Fruit fly (Drosophila melanogaster) whole organism, embryonic: ENCODE data around the gene CG10165.

Experiments
- Blimp-1 ChIP-seq: fragments of 200-800 bp; sonication (Bioruptor generic); optimal IDR thresholded peaks from 3 replicates; lab custom pipeline; 2018; ENCODE audit warnings: missing biosample characterization, missing genetic modification characterization, mild to moderate bottlenecking, moderate library complexity, missing genetic modification reagents
- CG10147 ChIP-seq: fragments of 200-800 bp; sonication (Bioruptor generic); optimal IDR thresholded peaks from 2 replicates; lab custom pipeline; 2019; ENCODE audit warnings: missing biosample characterization, mild to moderate bottlenecking, missing genetic modification characterization, moderate library complexity
- CG11696 ChIP-seq: fragments of 200-800 bp; sonication (Bioruptor generic); IDR thresholded peaks from 2 replicates; pipeline ENCODE4 v1.3.6; 2022; ENCODE audit warnings: missing biosample characterization, missing genetic modification characterization
- CG11723 ChIP-seq: fragments of 200-800 bp; sonication (Bioruptor generic); optimal IDR thresholded peaks from 2 replicates; lab custom pipeline; 2017; ENCODE audit warnings: missing biosample characterization, mild to moderate bottlenecking, missing genetic modification characterization
- CG15269 ChIP-seq: fragments of 200-800 bp; sonication (Bioruptor generic); optimal IDR thresholded peaks from 2 replicates; lab custom pipeline; 2018; ENCODE audit warnings: missing biosample characterization, mild to moderate bottlenecking, missing genetic modification characterization, moderate library complexity
- CG15514 ChIP-seq: fragments of 200-800 bp; sonication (Bioruptor generic); optimal IDR thresholded peaks from 3 replicates; lab custom pipeline; 2017; ENCODE audit warnings: missing biosample characterization, missing genetic modification characterization, mild to moderate bottlenecking, moderate library complexity, missing genetic modification reagents
- CG17802 ChIP-seq: fragments of 200-800 bp; sonication (Bioruptor generic); optimal IDR thresholded peaks from 2 replicates; lab custom pipeline; 2018; ENCODE audit warnings: missing biosample characterization, mild to moderate bottlenecking, missing genetic modification characterization, moderate library complexity
- CG2199 ChIP-seq: fragments of 200-800 bp; sonication (Bioruptor generic); IDR thresholded peaks from 3 replicates; pipeline ENCODE4 v1.3.6; 2022; ENCODE audit warnings: missing biosample characterization, missing genetic modification characterization
- CG30403 ChIP-seq: fragments of 200-800 bp; sonication (Bioruptor generic); optimal IDR thresholded peaks from 3 replicates; lab custom pipeline; 2016; ENCODE audit warnings: missing biosample characterization, missing genetic modification characterization
- CG31441 ChIP-seq: fragments of 200-800 bp; sonication (Bioruptor generic); IDR thresholded peaks from 2 replicates; pipeline ENCODE4 v1.3.6; 2022; ENCODE audit warnings: missing biosample characterization, missing genetic modification characterization
- CG4820 ChIP-seq: fragments of 200-800 bp; sonication (Bioruptor generic); optimal IDR thresholded peaks from 3 replicates; lab custom pipeline; 2016; ENCODE audit warnings: missing biosample characterization, missing genetic modification characterization
- CG6175 ChIP-seq: fragments of 200-800 bp; sonication (Bioruptor generic); IDR thresholded peaks from 3 replicates; pipeline ENCODE4 v1.3.6; 2022; ENCODE audit warnings: missing biosample characterization, missing genetic modification characterization
- CG6813 ChIP-seq: fragments of 200-800 bp; sonication (Bioruptor generic); optimal IDR thresholded peaks from 2 replicates; lab custom pipeline; 2017; ENCODE audit warnings: missing biosample characterization, missing genetic modification characterization, mild to moderate bottlenecking, moderate library complexity, missing genetic modification reagents
- CG6854 ChIP-seq: fragments of 200-800 bp; sonication (Bioruptor generic); optimal IDR thresholded peaks from 3 replicates; lab custom pipeline; 2017; ENCODE audit warnings: missing biosample characterization, mild to moderate bottlenecking, missing genetic modification characterization
- CG7372 ChIP-seq: fragments of 200-800 bp; sonication (Bioruptor generic); IDR thresholded peaks from 2 replicates; pipeline ENCODE4 v1.3.6; 2022; ENCODE audit warnings: missing biosample characterization, missing genetic modification characterization
- CG8089 ChIP-seq: fragments of 200-800 bp; sonication (Bioruptor generic); optimal IDR thresholded peaks from 3 replicates; lab custom pipeline; 2016; ENCODE audit warnings: missing biosample characterization, missing genetic modification characterization
- CG8290 ChIP-seq, 3 experiments: fragments of 200-800 bp; sonication (Bioruptor generic); optimal IDR thresholded peaks; 2 replicates each; lab custom pipeline; 2016 to 2019; ENCODE audit warnings: missing biosample characterization in 3 of 3, missing genetic modification characterization in 3 of 3, mild to moderate bottlenecking in 2 of 3, moderate library complexity in 1 of 3
- CG8944 ChIP-seq: fragments of 200-800 bp; sonication (Bioruptor generic); optimal IDR thresholded peaks from 3 replicates; lab custom pipeline; 2016; ENCODE audit warnings: missing biosample characterization, missing genetic modification characterization
- Camta ChIP-seq: fragments of 200-800 bp; sonication (Bioruptor generic); optimal IDR thresholded peaks from 2 replicates; lab custom pipeline; 2016; ENCODE audit warnings: missing biosample characterization, missing genetic modification characterization
- E2f2 ChIP-seq: fragments of 200-800 bp; sonication (Bioruptor generic); IDR thresholded peaks from 2 replicates; pipeline ENCODE4 v1.3.6; 2022; ENCODE audit warnings: missing biosample characterization, missing genetic modification characterization
- HmgZ ChIP-seq: fragments of 200-800 bp; sonication (Bioruptor generic); optimal IDR thresholded peaks from 2 replicates; lab custom pipeline; 2018; ENCODE audit warnings: missing biosample characterization, mild to moderate bottlenecking, missing genetic modification characterization
- Hr51 ChIP-seq, 2 experiments: fragments of 200-800 bp; sonication (Bioruptor generic); optimal IDR thresholded peaks; 2 replicates in 1 of 2; 3 replicates in 1 of 2; lab custom pipeline; 2016 to 2018; ENCODE audit warnings: missing biosample characterization in 2 of 2, missing genetic modification characterization in 2 of 2, mild to moderate bottlenecking in 1 of 2, moderate library complexity in 1 of 2
- Lhr ChIP-seq: fragments of 200-800 bp; sonication (Bioruptor generic); optimal IDR thresholded peaks from 3 replicates; lab custom pipeline; 2017; ENCODE audit warnings: mild to moderate bottlenecking, missing biosample characterization, missing genetic modification reagents, missing genetic modification characterization
- Neu2 ChIP-seq: fragments of 200-800 bp; sonication (Bioruptor generic); optimal IDR thresholded peaks from 3 replicates; lab custom pipeline; 2016; ENCODE audit warnings: missing biosample characterization, missing genetic modification characterization, borderline replicate concordance
- Optix ChIP-seq: fragments of 200-800 bp; sonication (Bioruptor generic); IDR thresholded peaks from 3 replicates; pipeline ENCODE4 v1.3.6; 2022; ENCODE audit warnings: missing biosample characterization, missing genetic modification characterization
- Pdp1 ChIP-seq, 2 experiments: fragments of 200-800 bp; sonication (Bioruptor generic); optimal IDR thresholded peaks; 3 replicates each; lab custom pipeline; 2016; ENCODE audit warnings: missing biosample characterization in 2 of 2, missing genetic modification characterization in 2 of 2, mild to moderate bottlenecking in 1 of 2, moderate library complexity in 1 of 2
- Poxn ChIP-seq: fragments of 200-800 bp; sonication (Bioruptor generic); IDR thresholded peaks from 2 replicates; pipeline ENCODE4 v1.3.6; 2022; ENCODE audit warnings: missing biosample characterization, missing genetic modification characterization
- Sin3A ChIP-seq: fragments of >200 bp; optimal IDR thresholded peaks from 2 replicates; lab custom pipeline; 2018
- Sox100B ChIP-seq: fragments of 200-800 bp; sonication (Bioruptor generic); optimal IDR thresholded peaks from 3 replicates; lab custom pipeline; 2018; ENCODE audit warnings: missing biosample characterization, mild to moderate bottlenecking, missing genetic modification characterization
- Xbp1 ChIP-seq: fragments of 200-800 bp; sonication (Bioruptor generic); optimal IDR thresholded peaks from 3 replicates; lab custom pipeline; 2016; ENCODE audit warnings: missing biosample characterization, mild to moderate bottlenecking, missing genetic modification characterization
- aop ChIP-seq: fragments of 200-800 bp; sonication (Bioruptor generic); IDR thresholded peaks from 2 replicates; pipeline ENCODE4 v1.3.6; 2022; ENCODE audit warnings: missing biosample characterization, missing genetic modification characterization
- ara ChIP-seq: fragments of 200-800 bp; sonication (Bioruptor generic); IDR thresholded peaks from 2 replicates; pipeline ENCODE4 v1.3.6; 2022; ENCODE audit warnings: missing biosample characterization, missing genetic modification characterization
- bab2 ChIP-seq: fragments of 200-800 bp; sonication (Bioruptor generic); optimal IDR thresholded peaks from 2 replicates; lab custom pipeline; 2016; ENCODE audit warnings: missing biosample characterization, missing genetic modification characterization
- chm ChIP-seq: fragments of 200-800 bp; sonication (Bioruptor generic); IDR thresholded peaks from 2 replicates; pipeline ENCODE4 v1.3.6; 2022; ENCODE audit warnings: missing biosample characterization, missing genetic modification characterization
- ci ChIP-seq: fragments of 200-800 bp; sonication (Bioruptor generic); IDR thresholded peaks from 3 replicates; pipeline ENCODE4 v1.3.6; 2022; ENCODE audit warnings: missing biosample characterization, missing genetic modification characterization
- dmrt11E ChIP-seq: fragments of 200-800 bp; sonication (Bioruptor generic); optimal IDR thresholded peaks from 3 replicates; lab custom pipeline; 2018; ENCODE audit warnings: missing biosample characterization, mild to moderate bottlenecking, missing genetic modification characterization, moderate library complexity
- ems ChIP-seq: fragments of 200-800 bp; sonication (Bioruptor generic); optimal IDR thresholded peaks from 3 replicates; lab custom pipeline; 2016; ENCODE audit warnings: missing biosample characterization, missing genetic modification characterization
- gcm2 ChIP-seq: fragments of 200-800 bp; sonication (Bioruptor generic); optimal IDR thresholded peaks from 2 replicates; lab custom pipeline; 2016; ENCODE audit warnings: missing biosample characterization, missing genetic modification characterization
- gem ChIP-seq: fragments of 200-800 bp; sonication (Bioruptor generic); optimal IDR thresholded peaks from 2 replicates; lab custom pipeline; 2019; ENCODE audit warnings: missing biosample characterization, mild to moderate bottlenecking, missing genetic modification characterization, moderate library complexity
- ham ChIP-seq: fragments of 200-800 bp; sonication (Bioruptor generic); IDR thresholded peaks from 2 replicates; pipeline ENCODE4 v1.3.6; 2022; ENCODE audit warnings: missing biosample characterization, missing genetic modification characterization
- hth ChIP-seq: fragments of >200 bp; optimal IDR thresholded peaks from 2 replicates; lab custom pipeline; 2017; ENCODE audit warnings: inconsistent platforms
- klu ChIP-seq: fragments of 200-800 bp; sonication (Bioruptor generic); IDR thresholded peaks from 2 replicates; pipeline ENCODE4 v1.3.6; 2022; ENCODE audit warnings: missing biosample characterization, missing genetic modification characterization
- nau ChIP-seq: fragments of 200-800 bp; sonication (Bioruptor generic); optimal IDR thresholded peaks from 3 replicates; lab custom pipeline; 2017; ENCODE audit warnings: missing biosample characterization, mild to moderate bottlenecking, missing genetic modification characterization, missing genetic modification reagents
- onecut ChIP-seq: fragments of 200-800 bp; sonication (Bioruptor generic); IDR thresholded peaks from 2 replicates; pipeline ENCODE4 v1.3.6; 2022; ENCODE audit warnings: missing biosample characterization, missing genetic modification characterization
- otp ChIP-seq: fragments of 200-800 bp; sonication (Bioruptor generic); IDR thresholded peaks from 3 replicates; pipeline ENCODE4, ENCODE4 v1.3.6; 2022; ENCODE audit warnings: missing biosample characterization, missing genetic modification characterization
- p53 ChIP-seq: fragments of 200-800 bp; sonication (Bioruptor generic); optimal IDR thresholded peaks from 2 replicates; lab custom pipeline; 2016; ENCODE audit warnings: missing biosample characterization, missing genetic modification characterization
- ranshi ChIP-seq: fragments of 200-800 bp; sonication (Bioruptor generic); IDR thresholded peaks from 2 replicates; pipeline ENCODE4 v1.3.6; 2022; ENCODE audit warnings: missing biosample characterization, missing genetic modification characterization
- rib ChIP-seq: fragments of 200-800 bp; sonication (Bioruptor generic); IDR thresholded peaks from 2 replicates; pipeline ENCODE4 v1.3.6; 2022; ENCODE audit warnings: missing biosample characterization, missing genetic modification characterization
- so ChIP-seq: fragments of 200-800 bp; sonication (Bioruptor generic); IDR thresholded peaks from 3 replicates; pipeline ENCODE4 v1.3.6; 2022; ENCODE audit warnings: missing biosample characterization, missing genetic modification characterization
- stwl ChIP-seq: fragments of 200-800 bp; sonication (Bioruptor generic); optimal IDR thresholded peaks from 3 replicates; lab custom pipeline; 2018; ENCODE audit warnings: missing biosample characterization, mild to moderate bottlenecking, missing genetic modification characterization, moderate library complexity
- tio ChIP-seq: fragments of 200-800 bp; sonication (Bioruptor generic); optimal IDR thresholded peaks from 2 replicates; lab custom pipeline; 2017; ENCODE audit warnings: missing biosample characterization, missing genetic modification characterization, inconsistent platforms

The CG10165 gene

dm6 chr2L:19528308-19528707, 1.8 kb downstream of the CG10165 start (continued):
- TF ChIP-seq ara (GFP tag; lab: Robert Waterston, UW) = peak; percentile 90
- TF ChIP-seq Camta = peak; percentile 92
- peak; percentile 94 for TF ChIP-seq CG15514 (GFP tag; lab: Kevin White, UChicago)
- peak; percentile 82 for TF ChIP-seq Optix (GFP tag; lab: Robert Waterston, UW)
- peak; percentile 80 for TF ChIP-seq E2f2
- TF ChIP-seq ems (GFP tag; lab: Kevin White, UChicago) = peak; percentile 96
- TF ChIP-seq CG4820 = peak; percentile 89
- no peak; the same call in 1 of the 2 replicates for TF ChIP-seq aop (GFP tag; lab: Robert Waterston, UW)
- peak; percentile 95 for TF ChIP-seq so (GFP tag; lab: Robert Waterston, UW)
- peak; percentile 95 for TF ChIP-seq ham
- TF ChIP-seq onecut (GFP tag; lab: Robert Waterston, UW) = peak; percentile 80
- TF ChIP-seq nau = no peak
- TF ChIP-seq CG7372 (GFP tag; lab: Robert Waterston, UW) = peak; percentile 96
- peak; percentile 70 for TF ChIP-seq Neu2 (GFP tag; lab: Kevin White, UChicago)
- TF ChIP-seq CG8089 = peak; percentile 77
- TF ChIP-seq stwl = no peak
- peak; percentile 98 for TF ChIP-seq CG15269
- TF ChIP-seq CG6854 = peak; percentile 96
- TF ChIP-seq rib (GFP tag; lab: Robert Waterston, UW) = peak; percentile 98
- peak; percentile 87 for TF ChIP-seq CG11723 (GFP tag; lab: Kevin White, UChicago)
- TF ChIP-seq CG11696 (GFP tag; lab: Robert Waterston, UW) = peak; percentile 100
- TF ChIP-seq CG6175 (GFP tag; lab: Robert Waterston, UW) = peak; percentile 94
- peak; percentile 84 for TF ChIP-seq CG31441 (GFP tag; lab: Robert Waterston, UW)
- TF ChIP-seq Hr51 (GFP tag; optimal IDR thresholded peaks at IDR 0.05; lab: Kevin White, UChicago) = peak; percentile 95
- TF ChIP-seq klu (GFP tag; lab: Robert Waterston, UW) = peak; percentile 90
- peak; percentile 82 for TF ChIP-seq Blimp-1 (GFP tag; lab: Kevin White, UChicago)
- TF ChIP-seq dmrt11E (tag; lab: Kevin White, UChicago) = peak; percentile 64
- no peak for TF ChIP-seq Sin3A (lab: Kevin White, UChicago)
- peak; percentile 96 for TF ChIP-seq CG30403
- TF ChIP-seq CG6813 (GFP tag; lab: Kevin White, UChicago) = peak; percentile 95
- TF ChIP-seq p53 = peak; percentile 29
- TF ChIP-seq CG8944 (GFP tag; lab: Kevin White, UChicago) = peak; percentile 87
- no peak for TF ChIP-seq tio (GFP tag; lab: Kevin White, UChicago)
- peak; percentile 97 for TF ChIP-seq bab2 (GFP tag; lab: Kevin White, UChicago)
- peak; percentile 92 for TF ChIP-seq Xbp1
- TF ChIP-seq hth (lab: Kevin White, UChicago) = no peak
- TF ChIP-seq otp = peak; percentile 92
- TF ChIP-seq Poxn (GFP tag; lab: Robert Waterston, UW) = peak; percentile 96
- peak; percentile 86 for TF ChIP-seq Sox100B (GFP tag; lab: Kevin White, UChicago)
- peak; percentile 97 for TF ChIP-seq gem (tag; lab: Kevin White, UChicago)
- TF ChIP-seq ranshi (GFP tag; lab: Robert Waterston, UW) = peak; percentile 96
- TF ChIP-seq chm = peak; percentile 94
- TF ChIP-seq CG8290 (GFP tag; optimal IDR thresholded peaks at IDR 0.05; lab: Kevin White, UChicago) = peak; percentile 24
- peak in 1 of 2 experiments; percentile 97 for TF ChIP-seq CG8290 (tag; optimal IDR thresholded peaks at IDR 0.05; lab: Kevin White, UChicago)
- peak; percentile 55 for TF ChIP-seq CG17802 (tag; lab: Kevin White, UChicago)
- TF ChIP-seq Pdp1 (GFP tag; optimal IDR thresholded peaks at IDR 0.05; lab: Kevin White, UChicago) = peak; percentile 91 to 93
- peak; percentile 80; the same call in 2 of the 3 replicates for TF ChIP-seq CG2199 (GFP tag; lab: Robert Waterston, UW)
- peak; percentile 25 for TF ChIP-seq Lhr (GFP tag; lab: Kevin White, UChicago)
- TF ChIP-seq CG10147 = peak; percentile 98
- TF ChIP-seq gcm2 (GFP tag; lab: Kevin White, UChicago) = peak; percentile 87
- TF ChIP-seq HmgZ = peak; percentile 99
- peak; percentile 96 for TF ChIP-seq ci (GFP tag; lab: Robert Waterston, UW)
